Fruit fly (Drosophila melanogaster) whole organism, embryonic: ENCODE results near the gene CG13247.

ENCODE experiments used
- Abd-B ChIP-seq: fragments of 200-800 bp; sonication (Bioruptor generic); optimal IDR thresholded peaks from 2 replicates; lab custom pipeline; 2018; ENCODE audit warnings: missing biosample characterization, mild to moderate bottlenecking, missing genetic modification characterization, moderate library complexity
- Adf1 ChIP-seq: fragments of 200-800 bp; sonication (Bioruptor generic); IDR thresholded peaks from 2 replicates; pipeline ENCODE4 v1.3.6; 2022; ENCODE audit warnings: missing biosample characterization, missing genetic modification characterization
- Atf3 ChIP-seq: fragments of 200-800 bp; sonication (Bioruptor generic); optimal IDR thresholded peaks from 3 replicates; lab custom pipeline; 2016; ENCODE audit warnings: missing biosample characterization, missing genetic modification characterization
- CG1024 ChIP-seq: fragments of 200-800 bp; sonication (Bioruptor generic); IDR thresholded peaks from 2 replicates; pipeline ENCODE4 v1.3.6; 2022; ENCODE audit warnings: missing biosample characterization, missing genetic modification characterization
- CG10366 ChIP-seq: fragments of 200-800 bp; sonication (Bioruptor generic); IDR thresholded peaks from 2 replicates; pipeline ENCODE4 v1.3.6; 2022; ENCODE audit warnings: missing biosample characterization, missing genetic modification characterization
- CG11085 ChIP-seq: fragments of 200-800 bp; sonication (Bioruptor generic); IDR thresholded peaks from 2 replicates; pipeline ENCODE4 v1.3.6; 2022; ENCODE audit warnings: missing biosample characterization, missing genetic modification characterization
- CG12155 ChIP-seq: fragments of 200-800 bp; sonication (Bioruptor generic); optimal IDR thresholded peaks from 3 replicates; lab custom pipeline; 2016; ENCODE audit warnings: missing biosample characterization, missing genetic modification characterization
- CG13296 ChIP-seq: fragments of 200-800 bp; sonication (Bioruptor generic); optimal IDR thresholded peaks from 3 replicates; lab custom pipeline; 2018; ENCODE audit warnings: missing biosample characterization, mild to moderate bottlenecking, missing genetic modification characterization
- CG15011 ChIP-seq: fragments of 200-800 bp; sonication (Bioruptor generic); optimal IDR thresholded peaks from 3 replicates; lab custom pipeline; 2018; ENCODE audit warnings: missing biosample characterization, mild to moderate bottlenecking, missing genetic modification characterization
- CG15479 ChIP-seq: fragments of 200-800 bp; sonication (Bioruptor generic); optimal IDR thresholded peaks from 3 replicates; lab custom pipeline; 2019; ENCODE audit warnings: missing biosample characterization, mild to moderate bottlenecking, missing genetic modification characterization, moderate library complexity
- CG17802 ChIP-seq: fragments of 200-800 bp; sonication (Bioruptor generic); optimal IDR thresholded peaks from 2 replicates; lab custom pipeline; 2018; ENCODE audit warnings: missing biosample characterization, mild to moderate bottlenecking, missing genetic modification characterization, moderate library complexity
- CG32772 ChIP-seq: fragments of 200-800 bp; sonication (Bioruptor generic); IDR thresholded peaks from 2 replicates; pipeline ENCODE4 v1.3.6; 2022; ENCODE audit warnings: missing biosample characterization, missing genetic modification characterization
- CG34422 ChIP-seq: fragments of 200-800 bp; sonication (Bioruptor generic); IDR thresholded peaks from 3 replicates; pipeline ENCODE4 v1.3.6; 2022; ENCODE audit warnings: missing biosample characterization, missing genetic modification characterization
- CG4854 ChIP-seq: fragments of 200-800 bp; sonication (Bioruptor generic); optimal IDR thresholded peaks from 2 replicates; lab custom pipeline; 2016; ENCODE audit warnings: missing biosample characterization, missing genetic modification characterization, inconsistent platforms
- CG6654 ChIP-seq: fragments of 200-800 bp; sonication (Bioruptor generic); optimal IDR thresholded peaks from 2 replicates; lab custom pipeline; 2017; ENCODE audit warnings: missing biosample characterization, mild to moderate bottlenecking, missing genetic modification characterization
- CG7987 ChIP-seq: fragments of 200-800 bp; sonication (Bioruptor generic); optimal IDR thresholded peaks from 2 replicates; lab custom pipeline; 2018; ENCODE audit warnings: missing biosample characterization, mild to moderate bottlenecking, missing genetic modification characterization, moderate library complexity
- CG9215 ChIP-seq: fragments of 200-800 bp; sonication (Bioruptor generic); IDR thresholded peaks from 2 replicates; pipeline ENCODE4 v1.3.6; 2022; ENCODE audit warnings: missing biosample characterization, missing genetic modification characterization
- HLH3B ChIP-seq: fragments of 200-800 bp; sonication (Bioruptor generic); IDR thresholded peaks from 2 replicates; pipeline ENCODE4 v1.3.6; 2022; ENCODE audit warnings: missing biosample characterization, missing genetic modification characterization
- Hr51 ChIP-seq, 2 experiments: fragments of 200-800 bp; sonication (Bioruptor generic); optimal IDR thresholded peaks; 2 replicates in 1 of 2; 3 replicates in 1 of 2; lab custom pipeline; 2016 to 2018; ENCODE audit warnings: missing biosample characterization in 2 of 2, missing genetic modification characterization in 2 of 2, mild to moderate bottlenecking in 1 of 2, moderate library complexity in 1 of 2
- Jarid2 ChIP-seq: fragments of 200-800 bp; sonication (Bioruptor generic); optimal IDR thresholded peaks from 3 replicates; lab custom pipeline; 2017; ENCODE audit warnings: mild to moderate bottlenecking, missing biosample characterization, missing genetic modification reagents, missing genetic modification characterization
- Kr ChIP-seq: fragments of 200-800 bp; sonication (Bioruptor generic); optimal IDR thresholded peaks from 2 replicates; lab custom pipeline; 2017; ENCODE audit warnings: missing biosample characterization, mild to moderate bottlenecking, missing genetic modification characterization
- Med ChIP-seq: fragments of 200-800 bp; sonication (Bioruptor generic); peaks from one replicate; lab custom pipeline; 2016; ENCODE audit warnings: missing biosample characterization, missing genetic modification characterization, mild to moderate bottlenecking, inconsistent platforms, moderate library complexity
- Pdp1 ChIP-seq, 2 experiments: fragments of 200-800 bp; sonication (Bioruptor generic); optimal IDR thresholded peaks; 3 replicates each; lab custom pipeline; 2016; ENCODE audit warnings: missing biosample characterization in 2 of 2, missing genetic modification characterization in 2 of 2, mild to moderate bottlenecking in 1 of 2, moderate library complexity in 1 of 2
- Ptx1 ChIP-seq: fragments of 200-800 bp; sonication (Bioruptor generic); IDR thresholded peaks from 2 replicates; pipeline ENCODE4 v1.3.6; 2022; ENCODE audit warnings: missing biosample characterization, missing genetic modification characterization
- Six4 ChIP-seq: fragments of 200-800 bp; sonication (Bioruptor generic); optimal IDR thresholded peaks from 2 replicates; lab custom pipeline; 2016; ENCODE audit warnings: missing biosample characterization, missing genetic modification characterization
- ara ChIP-seq: fragments of 200-800 bp; sonication (Bioruptor generic); IDR thresholded peaks from 2 replicates; pipeline ENCODE4 v1.3.6; 2022; ENCODE audit warnings: missing biosample characterization, missing genetic modification characterization
- btn ChIP-seq: fragments of 200-800 bp; sonication (Bioruptor generic); optimal IDR thresholded peaks from 2 replicates; lab custom pipeline; 2016; ENCODE audit warnings: missing biosample characterization, missing genetic modification characterization
- chif ChIP-seq, 2 experiments: fragments of 200-800 bp; sonication (Bioruptor generic); optimal IDR thresholded peaks; 3 replicates each; lab custom pipeline; 2016; ENCODE audit warnings: missing biosample characterization in 2 of 2, missing genetic modification characterization in 2 of 2
- crc ChIP-seq: fragments of 200-800 bp; sonication (Bioruptor generic); optimal IDR thresholded peaks from 2 replicates; lab custom pipeline; 2016; ENCODE audit warnings: missing biosample characterization, missing genetic modification characterization
- danr ChIP-seq: fragments of 200-800 bp; sonication (Bioruptor generic); IDR thresholded peaks from 2 replicates; pipeline ENCODE4 v1.3.6; 2022; ENCODE audit warnings: missing biosample characterization, missing genetic modification characterization
- dmrt11E ChIP-seq: fragments of 200-800 bp; sonication (Bioruptor generic); optimal IDR thresholded peaks from 3 replicates; lab custom pipeline; 2018; ENCODE audit warnings: missing biosample characterization, mild to moderate bottlenecking, missing genetic modification characterization, moderate library complexity
- ewg ChIP-seq: fragments of 200-800 bp; sonication (Bioruptor generic); optimal IDR thresholded peaks from 3 replicates; lab custom pipeline; 2017; ENCODE audit warnings: mild to moderate bottlenecking, missing biosample characterization, missing genetic modification reagents, missing genetic modification characterization
- fru ChIP-seq: fragments of >200 bp; optimal IDR thresholded peaks from 2 replicates; lab custom pipeline; 2017
- grn ChIP-seq: fragments of 200-800 bp; sonication (Bioruptor generic); optimal IDR thresholded peaks from 3 replicates; lab custom pipeline; 2017; ENCODE audit warnings: missing biosample characterization, missing genetic modification characterization
- jing ChIP-seq: fragments of 200-800 bp; sonication (Bioruptor generic); optimal IDR thresholded peaks from 2 replicates; lab custom pipeline; 2018; ENCODE audit warnings: missing biosample characterization, mild to moderate bottlenecking, missing genetic modification characterization
- kah ChIP-seq: fragments of 200-800 bp; sonication (Bioruptor generic); optimal IDR thresholded peaks from 2 replicates; lab custom pipeline; 2018; ENCODE audit warnings: missing biosample characterization, mild to moderate bottlenecking, missing genetic modification characterization
- kay ChIP-seq: fragments of 200-800 bp; sonication (Bioruptor generic); optimal IDR thresholded peaks from 2 replicates; lab custom pipeline; 2016; ENCODE audit warnings: missing biosample characterization, missing genetic modification characterization
- lola ChIP-seq, 3 experiments: fragments of >200 bp in 2 of 3; fragments of 200-800 bp in 1 of 3; sonication (Bioruptor generic) in 1 of 3; optimal IDR thresholded peaks; 2 replicates each; lab custom pipeline; 2017 to 2019; ENCODE audit warnings: missing biosample characterization in 3 of 3, missing genetic modification characterization in 3 of 3, mild to moderate bottlenecking in 1 of 3, moderate library complexity in 1 of 3
- ranshi ChIP-seq: fragments of 200-800 bp; sonication (Bioruptor generic); IDR thresholded peaks from 2 replicates; pipeline ENCODE4 v1.3.6; 2022; ENCODE audit warnings: missing biosample characterization, missing genetic modification characterization
- sens ChIP-seq: fragments of 200-800 bp; sonication (Bioruptor generic); peaks from one replicate; lab custom pipeline; 2016; ENCODE audit warnings: missing biosample characterization, missing genetic modification characterization
- zen2 ChIP-seq: fragments of 200-800 bp; sonication (Bioruptor generic); IDR thresholded peaks from 3 replicates; pipeline ENCODE4 v1.3.6; 2022; ENCODE audit warnings: missing biosample characterization, missing genetic modification characterization; ENCODE audit not compliant: partially characterized antibody

CG13247 gene

DNA sequence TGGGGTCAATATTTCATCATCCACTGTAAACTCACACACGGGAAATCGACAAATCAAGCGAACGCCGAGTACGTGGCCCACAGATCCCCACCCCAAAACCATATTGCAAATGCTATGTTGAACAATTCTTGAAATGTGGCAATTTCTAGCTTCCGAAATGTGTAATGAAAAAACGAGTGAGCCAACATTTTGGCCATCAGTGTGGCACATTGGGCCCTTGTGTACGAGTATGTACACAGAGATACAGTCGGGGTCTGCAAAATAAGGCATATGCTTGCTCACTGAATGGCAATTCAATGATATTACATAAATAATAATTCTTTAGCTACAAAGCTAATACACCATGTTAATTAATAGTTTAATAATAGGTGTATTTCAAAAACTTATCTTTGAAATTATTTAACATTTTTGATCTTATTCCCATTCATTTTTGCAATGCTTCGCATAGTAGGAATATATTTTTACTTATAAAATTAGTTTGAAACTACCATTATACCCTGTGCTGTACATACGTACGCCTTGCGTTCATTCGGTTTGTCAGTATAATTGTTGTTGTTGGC is 29.5 kb downstream of the CG13247 start (continued):
- TF ChIP-seq CG4854 (peak; percentile 75), Atf3 (GFP tag; lab: Kevin White, UChicago) (peak; percentile 69), CG7987 (GFP tag; lab: Kevin White, UChicago) (peak; percentile 69), CG17802 (tag; lab: Kevin White, UChicago) (peak; percentile 23), CG1024 (0 out of 2 replicates have a peak, but pooled peaks have one; percentile 50)

DNA sequence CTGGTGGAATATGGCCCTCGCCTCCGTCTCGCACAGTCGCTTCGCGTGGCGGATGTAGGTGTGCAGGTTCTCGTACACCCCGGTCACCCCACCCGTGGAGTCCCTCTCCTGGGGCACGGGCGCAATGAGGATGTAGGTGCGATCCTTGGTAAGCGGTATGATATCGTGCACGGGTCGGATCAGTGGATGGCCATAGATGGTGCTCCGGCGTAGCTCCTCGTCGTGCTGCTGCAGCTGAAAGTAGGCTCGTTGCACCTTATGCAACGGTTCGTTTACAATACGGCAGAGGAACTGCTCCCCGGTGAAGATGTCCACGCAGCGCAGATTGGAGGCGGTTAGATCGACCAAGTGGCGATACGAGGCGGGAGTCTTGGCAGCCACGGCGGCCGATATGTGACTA is 30.4 kb downstream of the CG13247 start:
- TF ChIP-seq lola (GFP tag; optimal IDR thresholded peaks at IDR 0.05; lab: Kevin White, UChicago): no peak
- TF ChIP-seq btn (GFP tag; lab: Kevin White, UChicago): no peak
- TF ChIP-seq CG6654 (GFP tag; lab: Kevin White, UChicago): no peak
- peak; percentile 17 for TF ChIP-seq Med (GFP tag; lab: Kevin White, UChicago)
- TF ChIP-seq sens: peak; percentile 82
- TF ChIP-seq Pdp1 (GFP tag; optimal IDR thresholded peaks at IDR 0.05; lab: Kevin White, UChicago): peak in 1 of 2 experiments; percentile 10
- TF ChIP-seq crc (GFP tag; lab: Kevin White, UChicago): no peak
- TF ChIP-seq CG32772 (GFP tag; lab: Robert Waterston, UW): no peak
- TF ChIP-seq ara (GFP tag; lab: Robert Waterston, UW): no peak
- TF ChIP-seq CG13296 (GFP tag; lab: Kevin White, UChicago): no peak
- no peak for TF ChIP-seq ewg (GFP tag; lab: Kevin White, UChicago)
- TF ChIP-seq Jarid2 (GFP tag; lab: Kevin White, UChicago): no peak
- TF ChIP-seq CG15011 (GFP tag; lab: Kevin White, UChicago): no peak
- no peak for TF ChIP-seq danr (GFP tag; lab: Robert Waterston, UW)
- no peak for TF ChIP-seq Abd-B
- no peak for TF ChIP-seq CG34422 (GFP tag; lab: Robert Waterston, UW)
- TF ChIP-seq jing (GFP tag; lab: Kevin White, UChicago): no peak
- no peak for TF ChIP-seq zen2 (GFP tag; lab: Robert Waterston, UW)
- no peak for TF ChIP-seq CG9215 (GFP tag; lab: Robert Waterston, UW)
- TF ChIP-seq kay (GFP tag; lab: Kevin White, UChicago): no peak
- no peak for TF ChIP-seq Six4 (GFP tag; lab: Kevin White, UChicago)
- no peak for TF ChIP-seq ranshi (GFP tag; lab: Robert Waterston, UW)
- no peak for TF ChIP-seq kah
- no peak for TF ChIP-seq fru (lab: Kevin White, UChicago)
- TF ChIP-seq CG11085 (GFP tag; lab: Robert Waterston, UW): no peak
- TF ChIP-seq Adf1: no peak
- peak in 1 of 2 experiments; percentile 5 for TF ChIP-seq Hr51 (GFP tag; optimal IDR thresholded peaks at IDR 0.05; lab: Kevin White, UChicago)
- no peak for TF ChIP-seq HLH3B (GFP tag; lab: Robert Waterston, UW)
- no peak for TF ChIP-seq dmrt11E (tag; lab: Kevin White, UChicago)
- no peak for TF ChIP-seq CG12155 (GFP tag; lab: Kevin White, UChicago)
- TF ChIP-seq Ptx1 (GFP tag; lab: Robert Waterston, UW): no peak
- no peak for TF ChIP-seq chif (GFP tag; optimal IDR thresholded peaks at IDR 0.05; lab: Kevin White, UChicago)
- no peak for TF ChIP-seq CG15479 (GFP tag; lab: Kevin White, UChicago)
- no peak for TF ChIP-seq Kr (GFP tag; lab: Kevin White, UChicago)
- no peak for TF ChIP-seq CG10366 (GFP tag; lab: Robert Waterston, UW)
- TF ChIP-seq grn: no peak
